Fruit fly (Drosophila melanogaster) whole organism, pupa: ENCODE measurements around the gene aub.

Source experiments
- CG10348 ChIP-seq: fragments of 200-800 bp; sonication (Bioruptor generic); IDR thresholded peaks from 2 replicates; pipeline ENCODE4 v1.3.6; 2022; ENCODE audit warnings: missing biosample characterization, missing genetic modification characterization
- CG12605 ChIP-seq: fragments of 200-800 bp; sonication (Bioruptor generic); IDR thresholded peaks from 2 replicates; pipeline ENCODE4 v1.3.6; 2022; ENCODE audit warnings: missing biosample characterization, missing genetic modification characterization
- CG13204 ChIP-seq: fragments of 200-800 bp; sonication (Bioruptor generic); optimal IDR thresholded peaks from 2 replicates; lab custom pipeline; 2018; ENCODE audit warnings: missing biosample characterization, mild to moderate bottlenecking, missing genetic modification characterization, moderate library complexity
- CG14655 ChIP-seq: fragments of 200-800 bp; sonication (Bioruptor generic); optimal IDR thresholded peaks from 3 replicates; lab custom pipeline; 2017; ENCODE audit warnings: mild to moderate bottlenecking, missing biosample characterization, missing genetic modification reagents, missing genetic modification characterization
- CG15710 ChIP-seq: fragments of 200-800 bp; sonication (Bioruptor generic); optimal IDR thresholded peaks from 2 replicates; lab custom pipeline; 2018; ENCODE audit warnings: missing biosample characterization, mild to moderate bottlenecking, missing genetic modification characterization, moderate library complexity
- CG17806 ChIP-seq: fragments of 200-800 bp; sonication (Bioruptor generic); optimal IDR thresholded peaks from 2 replicates; lab custom pipeline; 2018; ENCODE audit warnings: missing biosample characterization, mild to moderate bottlenecking, missing genetic modification characterization, moderate library complexity
- CG32121 ChIP-seq: fragments of 200-800 bp; sonication (Bioruptor generic); IDR thresholded peaks from 2 replicates; pipeline ENCODE4 v1.3.6; 2022; ENCODE audit warnings: missing biosample characterization, missing genetic modification characterization
- CG34367 ChIP-seq: fragments of 200-800 bp; sonication (Bioruptor generic); optimal IDR thresholded peaks from 2 replicates; lab custom pipeline; 2018; ENCODE audit warnings: missing biosample characterization, mild to moderate bottlenecking, missing genetic modification characterization
- CG4496 ChIP-seq: fragments of 200-800 bp; sonication (Bioruptor generic); IDR thresholded peaks from 3 replicates; pipeline ENCODE4 v1.3.6; 2022; ENCODE audit warnings: missing biosample characterization, missing genetic modification characterization
- CG8159 ChIP-seq: fragments of 200-800 bp; sonication (Bioruptor generic); optimal IDR thresholded peaks from 3 replicates; lab custom pipeline; 2018; ENCODE audit warnings: missing biosample characterization, mild to moderate bottlenecking, missing genetic modification characterization, moderate library complexity
- CG8301 ChIP-seq: fragments of 200-800 bp; sonication (Bioruptor generic); optimal IDR thresholded peaks from 2 replicates; lab custom pipeline; 2018; ENCODE audit warnings: missing biosample characterization, mild to moderate bottlenecking, missing genetic modification characterization
- CG9948 ChIP-seq: fragments of 200-800 bp; sonication (Bioruptor generic); optimal IDR thresholded peaks from 2 replicates; lab custom pipeline; 2018; ENCODE audit warnings: missing biosample characterization, mild to moderate bottlenecking, missing genetic modification characterization, moderate library complexity
- D1 ChIP-seq: fragments of 200-800 bp; sonication (Bioruptor generic); optimal IDR thresholded peaks from 2 replicates; lab custom pipeline; 2018; ENCODE audit warnings: missing biosample characterization, mild to moderate bottlenecking, missing genetic modification characterization, moderate library complexity
- EcR ChIP-seq: fragments of 200-800 bp; sonication (Bioruptor generic); optimal IDR thresholded peaks from 3 replicates; lab custom pipeline; 2019; ENCODE audit warnings: missing biosample characterization, missing genetic modification characterization, mild to moderate bottlenecking, moderate library complexity, missing genetic modification reagents
- Ets98B ChIP-seq: fragments of 200-800 bp; sonication (Bioruptor generic); IDR thresholded peaks from 2 replicates; pipeline ENCODE4 v1.3.6; 2022; ENCODE audit warnings: missing biosample characterization, missing genetic modification characterization
- Pif1A ChIP-seq: fragments of 200-800 bp; sonication (Bioruptor generic); optimal IDR thresholded peaks from 3 replicates; lab custom pipeline; 2016; ENCODE audit warnings: missing biosample characterization, missing genetic modification characterization
- Pif1B ChIP-seq: fragments of 200-800 bp; sonication (Bioruptor generic); optimal IDR thresholded peaks from 3 replicates; lab custom pipeline; 2016; ENCODE audit warnings: missing biosample characterization, missing genetic modification characterization
- Snoo ChIP-seq: fragments of 200-800 bp; sonication (Bioruptor generic); optimal IDR thresholded peaks from 3 replicates; lab custom pipeline; 2017; ENCODE audit warnings: missing biosample characterization, mild to moderate bottlenecking, missing genetic modification characterization, inconsistent platforms
- fd96Ca ChIP-seq: fragments of 200-800 bp; sonication (Bioruptor generic); IDR thresholded peaks from 3 replicates; pipeline ENCODE4 v1.3.6; 2022; ENCODE audit warnings: missing biosample characterization, missing genetic modification characterization
- gl ChIP-seq: fragments of 200-800 bp; sonication (Bioruptor generic); optimal IDR thresholded peaks from 2 replicates; lab custom pipeline; 2018; ENCODE audit warnings: missing biosample characterization, mild to moderate bottlenecking, missing genetic modification characterization
- rn ChIP-seq: fragments of 200-800 bp; sonication (Bioruptor generic); IDR thresholded peaks from 2 replicates; pipeline ENCODE4 v1.3.6; 2022; ENCODE audit warnings: missing biosample characterization, missing genetic modification characterization

The aub gene

DNA sequence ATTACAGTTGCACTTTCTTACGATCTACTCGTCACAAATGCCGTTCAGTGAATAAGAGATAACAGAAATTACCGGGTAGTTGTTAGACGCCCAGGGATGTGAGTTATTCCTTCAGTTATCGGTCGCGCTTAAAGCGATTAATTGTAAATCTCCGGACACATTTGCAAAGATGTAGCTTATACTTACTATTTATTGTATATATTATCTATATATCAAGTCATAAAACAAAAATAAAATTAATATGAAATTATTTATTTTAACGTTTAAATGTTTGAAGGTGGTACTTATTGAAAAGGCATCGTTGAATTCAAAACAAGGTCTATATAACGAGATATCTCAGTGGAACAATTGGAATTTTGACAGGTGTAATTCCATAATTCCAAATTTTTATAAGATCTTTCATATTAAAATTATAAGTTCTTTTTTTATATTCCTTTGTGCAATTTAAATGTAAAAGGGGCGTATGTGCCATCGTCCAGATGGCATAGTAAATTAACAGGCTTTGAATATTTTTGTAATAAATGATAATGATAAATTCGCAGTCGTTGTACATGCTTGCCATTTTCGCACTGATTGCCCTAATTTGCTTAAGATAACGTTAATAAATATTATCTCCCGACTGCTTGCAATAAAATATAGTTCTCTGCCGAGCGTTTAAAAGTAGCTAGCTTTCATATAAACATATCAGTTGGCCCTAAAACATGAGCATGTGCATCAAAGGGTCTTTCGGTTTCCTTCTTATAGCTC is at the start of gene aub, which contains the start of gene lectin-33A:
aub (minus strand) TSS at position 101 of the 747 bp plus-strand sequence.
lectin-33A (plus strand) TSS at position 697 of the 747 bp plus-strand sequence.
- TF ChIP-seq rn (GFP tag; lab: Robert Waterston, UW) (no peak), CG4496 (GFP tag; lab: Robert Waterston, UW) (no peak), CG14655 (GFP tag; lab: Kevin White, UChicago) (no peak), Pif1B (GFP tag; lab: Kevin White, UChicago) (no peak), CG8159 (tag; lab: Kevin White, UChicago) (no peak), Ets98B (GFP tag; lab: Robert Waterston, UW) (no peak), Pif1A (GFP tag; lab: Kevin White, UChicago) (no peak), CG34367 (no peak), EcR (GFP tag; lab: Kevin White, UChicago) (no peak), Snoo (no peak), gl (no peak), CG12605 (no peak), fd96Ca (no peak), CG8301 (tag; lab: Kevin White, UChicago) (no peak), CG9948 (no peak), CG13204 (GFP tag; lab: Kevin White, UChicago) (no peak), CG17806 (tag; lab: Kevin White, UChicago) (no peak), D1 (no peak), CG10348 (GFP tag; lab: Robert Waterston, UW) (no peak), CG15710 (tag; lab: Kevin White, UChicago) (no peak)

DNA sequence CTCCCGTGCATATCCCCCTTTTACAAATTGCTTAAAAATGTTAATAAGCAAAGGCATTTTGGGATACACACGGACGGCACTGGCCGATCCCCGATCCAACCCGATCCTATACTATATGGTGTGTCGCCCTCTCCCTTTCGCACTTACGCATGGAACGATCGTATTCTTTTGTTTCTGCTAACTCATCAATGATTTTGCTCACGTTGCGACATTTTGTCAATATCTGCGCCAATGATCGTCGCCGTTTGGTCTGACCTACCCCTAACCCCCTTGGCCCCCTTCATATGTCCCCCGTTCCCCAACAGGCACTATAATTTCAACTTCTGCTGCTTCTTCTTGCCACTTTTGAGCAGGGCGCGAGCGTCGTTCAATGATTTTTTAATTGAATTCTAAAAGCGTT is 48.4 kb upstream of the aub start:
- TF ChIP-seq CG13204 (GFP tag; lab: Kevin White, UChicago) (peak; percentile 5), CG10348 (GFP tag; lab: Robert Waterston, UW) (no peak), CG8159 (tag; lab: Kevin White, UChicago) (no peak), CG32121 (GFP tag; lab: Robert Waterston, UW) (no peak), EcR (GFP tag; lab: Kevin White, UChicago) (peak; percentile 41), Ets98B (GFP tag; lab: Robert Waterston, UW) (no peak), CG17806 (tag; lab: Kevin White, UChicago) (no peak), CG12605 (no peak), CG15710 (tag; lab: Kevin White, UChicago) (no peak)

DNA sequence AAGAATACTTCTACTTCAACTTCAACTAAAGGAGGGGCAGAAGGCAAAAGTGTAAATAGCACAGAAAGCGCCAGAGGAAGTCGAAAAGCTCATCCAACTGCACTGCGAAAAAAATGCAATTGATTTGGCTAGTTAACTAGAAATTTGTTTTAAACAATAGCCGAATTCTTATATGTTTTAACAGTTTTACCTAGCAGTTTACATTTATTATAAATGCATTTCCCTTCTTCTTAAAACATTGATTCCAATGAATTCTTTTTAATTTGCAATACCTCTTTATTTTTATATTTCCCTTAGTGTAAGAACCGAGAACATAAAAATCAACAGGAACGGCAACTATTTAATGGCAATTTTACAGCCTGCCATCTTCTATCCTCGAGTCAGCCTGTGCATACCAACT is 47.0 kb upstream of the aub start:
- TF ChIP-seq D1 = no peak
- no peak for TF ChIP-seq rn (GFP tag; lab: Robert Waterston, UW)
- no peak for TF ChIP-seq CG13204 (GFP tag; lab: Kevin White, UChicago)
- TF ChIP-seq CG15710 (tag; lab: Kevin White, UChicago) = no peak
- TF ChIP-seq Pif1A (GFP tag; lab: Kevin White, UChicago) = peak; percentile 14
- TF ChIP-seq CG4496 (GFP tag; lab: Robert Waterston, UW) = no peak
- TF ChIP-seq fd96Ca = no peak
- TF ChIP-seq gl = peak; percentile 18
- TF ChIP-seq EcR (GFP tag; lab: Kevin White, UChicago) = no peak
- peak; percentile 52 for TF ChIP-seq CG9948
- no peak for TF ChIP-seq CG10348 (GFP tag; lab: Robert Waterston, UW)
- TF ChIP-seq CG8159 (tag; lab: Kevin White, UChicago) = peak; percentile 67
- no peak for TF ChIP-seq CG34367
- peak; percentile 51 for TF ChIP-seq CG8301 (tag; lab: Kevin White, UChicago)
- no peak for TF ChIP-seq Ets98B (GFP tag; lab: Robert Waterston, UW)
- no peak for TF ChIP-seq CG32121 (GFP tag; lab: Robert Waterston, UW)
- TF ChIP-seq Pif1B (GFP tag; lab: Kevin White, UChicago) = peak; percentile 8
- TF ChIP-seq CG14655 (GFP tag; lab: Kevin White, UChicago) = peak; percentile 70
- no peak for TF ChIP-seq Snoo
- peak; percentile 66 for TF ChIP-seq CG17806 (tag; lab: Kevin White, UChicago)
- no peak for TF ChIP-seq CG12605
- TF ChIP-seq, all 21 proteins: peak for 8

DNA sequence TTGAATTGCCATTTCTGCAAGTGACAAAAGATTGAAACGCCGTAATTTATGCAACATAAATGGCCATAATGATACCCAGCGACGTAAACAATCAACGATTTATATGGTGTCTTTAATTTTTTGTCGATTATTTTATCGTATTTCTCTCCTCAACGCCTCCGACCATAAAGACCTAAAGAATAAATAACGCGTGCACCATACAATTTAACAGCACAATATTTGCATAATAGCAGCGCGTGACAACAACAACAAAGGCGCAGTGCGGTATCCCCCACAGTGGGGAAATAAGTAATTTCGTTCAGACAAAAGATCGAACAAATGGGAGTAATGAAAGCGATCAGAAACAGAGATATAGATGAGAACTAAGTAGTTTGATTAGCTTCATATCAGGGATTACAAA is 44.8 kb upstream of the aub start:
- no peak for TF ChIP-seq Snoo
- TF ChIP-seq fd96Ca = no peak
- TF ChIP-seq CG8159 (tag; lab: Kevin White, UChicago) = no peak
- TF ChIP-seq gl = no peak
- TF ChIP-seq CG32121 (GFP tag; lab: Robert Waterston, UW) = no peak
- no peak for TF ChIP-seq CG15710 (tag; lab: Kevin White, UChicago)
- no peak for TF ChIP-seq CG9948
- no peak for TF ChIP-seq CG13204 (GFP tag; lab: Kevin White, UChicago)
- no peak for TF ChIP-seq EcR (GFP tag; lab: Kevin White, UChicago)
- no peak for TF ChIP-seq CG4496 (GFP tag; lab: Robert Waterston, UW)
- TF ChIP-seq D1 = no peak
- TF ChIP-seq CG8301 (tag; lab: Kevin White, UChicago) = no peak

DNA sequence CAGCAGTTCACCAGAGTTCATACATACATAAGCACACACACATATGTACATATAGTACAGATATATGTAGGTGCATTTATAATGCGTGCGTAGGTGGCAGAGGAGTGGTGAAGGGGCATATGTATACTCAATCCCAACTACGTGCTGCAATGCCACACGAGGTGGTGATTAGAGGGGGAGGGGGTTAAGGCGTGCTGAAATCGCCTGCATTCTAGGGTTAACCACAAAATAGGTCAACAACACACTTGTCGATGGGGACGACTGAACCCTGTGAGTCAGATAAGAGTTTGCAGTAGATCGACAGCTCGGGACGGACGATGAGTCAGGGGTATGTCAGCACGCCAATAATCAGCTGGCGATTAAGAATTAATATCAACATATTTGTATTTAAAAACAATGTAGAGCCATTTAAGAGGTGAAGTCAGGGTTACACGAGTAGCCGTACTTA is 44.2 kb upstream of the aub start:
- no peak for TF ChIP-seq CG12605
- no peak for TF ChIP-seq Pif1A (GFP tag; lab: Kevin White, UChicago)
- TF ChIP-seq D1 = no peak
- peak; percentile 98 for TF ChIP-seq EcR (GFP tag; lab: Kevin White, UChicago)
- TF ChIP-seq fd96Ca = peak; percentile 11; the same call in 1 of the 3 replicates
- TF ChIP-seq CG10348 (GFP tag; lab: Robert Waterston, UW) = no peak
- TF ChIP-seq CG4496 (GFP tag; lab: Robert Waterston, UW) = no peak
